Worm (Caenorhabditis elegans) whole organism, L1 larva: ENCODE data around the gene nlp-81.

ENCODE experiments used
- C04F5.9 ChIP-seq: sonication (generic microtip); optimal IDR thresholded peaks from 2 replicates; lab custom pipeline; 2016; ENCODE audit warnings: missing genetic modification characterization, missing compliant biosample characterization
- C16A3.4 ChIP-seq: fragments of 150-350 bp; optimal IDR thresholded peaks from 2 replicates; lab custom pipeline; 2014; ENCODE audit warnings: missing biosample characterization, missing genetic modification characterization
- F16B12.6 ChIP-seq: fragments of 150-350 bp; optimal IDR thresholded peaks from 2 replicates; lab custom pipeline; 2014; ENCODE audit warnings: missing biosample characterization, missing genetic modification characterization
- aha-1 ChIP-seq: fragments of 150-350 bp; optimal IDR thresholded peaks from 2 replicates; lab custom pipeline; 2014; ENCODE audit warnings: missing biosample characterization, missing genetic modification characterization
- alr-1 ChIP-seq: fragments of 200-800 bp; sonication (Bioruptor generic); optimal IDR thresholded peaks from 2 replicates; lab custom pipeline; 2018; ENCODE audit warnings: borderline replicate concordance, mild to moderate bottlenecking, missing genetic modification characterization, missing compliant biosample characterization
- aly-2 ChIP-seq: fragments of 150-350 bp; optimal IDR thresholded peaks from 2 replicates; lab custom pipeline; 2014; ENCODE audit warnings: missing biosample characterization, missing genetic modification characterization
- blmp-1 ChIP-seq: fragments of 150-350 bp; optimal IDR thresholded peaks from 2 replicates; lab custom pipeline; 2014; ENCODE audit warnings: missing biosample characterization, missing genetic modification characterization
- ceh-82 ChIP-seq, 3 experiments: fragments of 150-350 bp in 1 of 3; sonication (generic microtip) in 2 of 3; optimal IDR thresholded peaks; 2 replicates each; lab custom pipeline; 2014 to 2017; ENCODE audit warnings: missing biosample characterization in 3 of 3, missing genetic modification characterization in 3 of 3
- ceh-90 ChIP-seq: sonication (generic microtip); optimal IDR thresholded peaks from 2 replicates; lab custom pipeline; 2016; ENCODE audit warnings: missing genetic modification characterization, missing compliant biosample characterization
- dpl-1 ChIP-seq, 3 experiments: fragments of 150-350 bp in 2 of 3; sonication (generic microtip) in 1 of 3; optimal IDR thresholded peaks; 2 replicates each; lab custom pipeline; 2014 to 2017; ENCODE audit warnings: missing biosample characterization in 3 of 3, missing genetic modification characterization in 3 of 3, missing genetic modification reagents in 3 of 3
- efl-1 ChIP-seq, 4 experiments: fragments of 150-350 bp; optimal IDR thresholded peaks in 3 of 4; peaks in 1 of 4; 1 replicate in 1 of 4; 2 replicates in 3 of 4; lab custom pipeline; 2014; ENCODE audit warnings: missing biosample characterization in 2 of 4, missing genetic modification characterization in 2 of 4, missing genetic modification reagents in 2 of 4
- egl-27 ChIP-seq, 2 experiments: fragments of 150-350 bp in 1 of 2; sonication (generic microtip); optimal IDR thresholded peaks; 3 replicates each; lab custom pipeline; 2017 to 2018; ENCODE audit warnings: missing biosample characterization in 2 of 2, missing genetic modification characterization in 2 of 2, missing genetic modification reagents in 2 of 2
- elt-3 ChIP-seq, 6 experiments: fragments of 150-350 bp in 1 of 6; sonication (generic microtip); optimal IDR thresholded peaks; 2 replicates each; lab custom pipeline; 2017 to 2018; ENCODE audit warnings: missing biosample characterization in 6 of 6, missing genetic modification characterization in 6 of 6, inconsistent platforms in 1 of 6
- ets-5 ChIP-seq: fragments of 200-800 bp; sonication (Bioruptor generic); IDR thresholded peaks from 2 replicates; pipeline ENCODE4 v1.3.6; 2022; ENCODE audit warnings: missing genetic modification characterization, missing compliant biosample characterization
- fkh-10 ChIP-seq: sonication (generic microtip); optimal IDR thresholded peaks from 2 replicates; lab custom pipeline; 2017; ENCODE audit warnings: missing biosample characterization, missing genetic modification reagents, missing genetic modification characterization
- fkh-8 ChIP-seq: sonication (generic microtip); optimal IDR thresholded peaks from 2 replicates; lab custom pipeline; 2016; ENCODE audit warnings: mild to moderate bottlenecking, missing genetic modification characterization, missing compliant biosample characterization
- jun-1 ChIP-seq: fragments of 150-350 bp; optimal IDR thresholded peaks from 2 replicates; lab custom pipeline; 2014; ENCODE audit warnings: missing biosample characterization, missing genetic modification reagents, missing genetic modification characterization
- lin-13 ChIP-seq: fragments of 150-350 bp; optimal IDR thresholded peaks from 2 replicates; lab custom pipeline; 2014; ENCODE audit warnings: missing biosample characterization, missing genetic modification reagents, missing genetic modification characterization
- lin-14 ChIP-seq: fragments of 200-800 bp; sonication (Bioruptor generic); optimal IDR thresholded peaks from 2 replicates; lab custom pipeline; 2018; ENCODE audit warnings: mild to moderate bottlenecking, missing genetic modification characterization, moderate library complexity, missing compliant biosample characterization
- lin-15B ChIP-seq: fragments of 150-350 bp; sonication (generic microtip); optimal IDR thresholded peaks from 3 replicates; lab custom pipeline; 2014; ENCODE audit warnings: missing biosample characterization, missing genetic modification characterization
- lin-35 ChIP-seq, 2 experiments: fragments of 150-350 bp; optimal IDR thresholded peaks; 2 replicates each; lab custom pipeline; 2014; ENCODE audit warnings: missing biosample characterization in 2 of 2, missing genetic modification characterization in 2 of 2, missing genetic modification reagents in 2 of 2
- mab-9 ChIP-seq: fragments of 200-800 bp; sonication (Bioruptor generic); IDR thresholded peaks from 2 replicates; pipeline ENCODE4 v1.3.6; 2022; ENCODE audit warnings: missing genetic modification reagents, missing genetic modification characterization, missing compliant biosample characterization
- mdl-1 ChIP-seq, 2 experiments: fragments of 150-350 bp; optimal IDR thresholded peaks; 2 replicates each; lab custom pipeline; 2014 to 2017; ENCODE audit warnings: missing biosample characterization in 2 of 2, missing genetic modification characterization in 2 of 2, inconsistent platforms in 1 of 2
- mef-2 ChIP-seq: fragments of 150-350 bp; optimal IDR thresholded peaks from 2 replicates; lab custom pipeline; 2014; ENCODE audit warnings: missing biosample characterization, missing genetic modification characterization
- mep-1 ChIP-seq: fragments of 150-350 bp; optimal IDR thresholded peaks from 2 replicates; lab custom pipeline; 2014; ENCODE audit warnings: missing biosample characterization, missing genetic modification characterization
- nhr-19 ChIP-seq: fragments of 200-800 bp; sonication (Bioruptor generic); conservative IDR thresholded peaks from 2 replicates; pipeline ENCODE4 v1.3.6; 2022; ENCODE audit warnings: missing genetic modification characterization, missing compliant biosample characterization
- nhr-20 ChIP-seq: sonication (generic microtip); optimal IDR thresholded peaks from 2 replicates; lab custom pipeline; 2016; ENCODE audit warnings: mild to moderate bottlenecking, missing genetic modification characterization, missing compliant biosample characterization
- nhr-71 ChIP-seq: sonication (generic microtip); optimal IDR thresholded peaks from 2 replicates; lab custom pipeline; 2016; ENCODE audit warnings: mild to moderate bottlenecking, missing genetic modification characterization, moderate library complexity, missing compliant biosample characterization
- nhr-84 ChIP-seq: sonication (generic microtip); optimal IDR thresholded peaks from 2 replicates; lab custom pipeline; 2017; ENCODE audit warnings: missing biosample characterization, missing genetic modification characterization
- nhr-85 ChIP-seq: sonication (generic microtip); peaks from one replicate; lab custom pipeline; 2016; ENCODE audit warnings: missing genetic modification characterization, inconsistent platforms, missing compliant biosample characterization
- nhr-90 ChIP-seq: sonication (generic microtip); optimal IDR thresholded peaks from 2 replicates; lab custom pipeline; 2016; ENCODE audit warnings: mild to moderate bottlenecking, missing genetic modification characterization, missing compliant biosample characterization; ENCODE audit not compliant: poor library complexity
- pqm-1 ChIP-seq: sonication (generic microtip); optimal IDR thresholded peaks from 3 replicates; lab custom pipeline; 2017; ENCODE audit warnings: missing biosample characterization, missing genetic modification characterization
- rnt-1 ChIP-seq: sonication (generic microtip); optimal IDR thresholded peaks from 2 replicates; lab custom pipeline; 2016; ENCODE audit warnings: mild to moderate bottlenecking, missing genetic modification characterization, moderate library complexity, missing compliant biosample characterization
- skn-1 ChIP-seq: fragments of 150-350 bp; optimal IDR thresholded peaks from 2 replicates; lab custom pipeline; 2014; ENCODE audit warnings: missing biosample characterization, missing genetic modification characterization
- snpc-4 ChIP-seq: fragments of 150-350 bp; optimal IDR thresholded peaks from 2 replicates; lab custom pipeline; 2014; ENCODE audit warnings: missing biosample characterization, missing genetic modification characterization
- snu-23 ChIP-seq: sonication (generic microtip); optimal IDR thresholded peaks from 2 replicates; lab custom pipeline; 2016; ENCODE audit warnings: missing genetic modification characterization, missing compliant biosample characterization
- sox-4 ChIP-seq: sonication (generic microtip); optimal IDR thresholded peaks from 2 replicates; lab custom pipeline; 2016; ENCODE audit warnings: missing genetic modification characterization, missing compliant biosample characterization
- sptf-1 ChIP-seq: fragments of 150-350 bp; optimal IDR thresholded peaks from 2 replicates; lab custom pipeline; 2014; ENCODE audit warnings: missing biosample characterization, missing genetic modification characterization
- sup-37 ChIP-seq: fragments of 200-800 bp; sonication (Bioruptor generic); optimal IDR thresholded peaks from 2 replicates; lab custom pipeline; 2018; ENCODE audit warnings: mild to moderate bottlenecking, missing genetic modification characterization, missing compliant biosample characterization
- swsn-7 ChIP-seq: sonication (generic microtip); optimal IDR thresholded peaks from 2 replicates; lab custom pipeline; 2016; ENCODE audit warnings: missing genetic modification characterization, missing compliant biosample characterization
- tbx-2 ChIP-seq: sonication (generic microtip); optimal IDR thresholded peaks from 2 replicates; lab custom pipeline; 2016; ENCODE audit warnings: missing genetic modification characterization, missing compliant biosample characterization
- tlp-1 ChIP-seq: fragments of 150-350 bp; optimal IDR thresholded peaks from 2 replicates; lab custom pipeline; 2014; ENCODE audit warnings: missing biosample characterization, missing genetic modification characterization
- unc-130 ChIP-seq: fragments of 150-350 bp; optimal IDR thresholded peaks from 2 replicates; lab custom pipeline; 2017; ENCODE audit warnings: missing biosample characterization, missing genetic modification characterization, inconsistent platforms
- unc-30 ChIP-seq: sonication (generic microtip); optimal IDR thresholded peaks from 2 replicates; lab custom pipeline; 2017; ENCODE audit warnings: missing biosample characterization, missing genetic modification characterization
- unc-62 ChIP-seq: fragments of 150-350 bp; optimal IDR thresholded peaks from 2 replicates; lab custom pipeline; 2014; ENCODE audit warnings: missing biosample characterization, missing genetic modification reagents, missing genetic modification characterization
- unc-98 ChIP-seq: fragments of 200-800 bp; sonication (Bioruptor generic); IDR thresholded peaks from 2 replicates; pipeline ENCODE4 v1.3.6; 2022; ENCODE audit warnings: missing genetic modification characterization, missing compliant biosample characterization
- vab-15 ChIP-seq: sonication (generic microtip); optimal IDR thresholded peaks from 2 replicates; lab custom pipeline; 2017; ENCODE audit warnings: missing genotype, mild to moderate bottlenecking, missing genetic modification characterization, missing compliant biosample characterization
- zag-1 ChIP-seq: fragments of 150-350 bp; optimal IDR thresholded peaks from 2 replicates; lab custom pipeline; 2014; ENCODE audit warnings: missing biosample characterization, missing genetic modification characterization
- zip-4 ChIP-seq: fragments of 200-800 bp; sonication (Bioruptor generic); optimal IDR thresholded peaks from 2 replicates; lab custom pipeline; 2018; ENCODE audit warnings: mild to moderate bottlenecking, missing genetic modification characterization, moderate library complexity, missing compliant biosample characterization
- ztf-11 ChIP-seq, 2 experiments: sonication (generic microtip); optimal IDR thresholded peaks; 2 replicates each; lab custom pipeline; 2016 to 2017; ENCODE audit warnings: missing genetic modification characterization in 2 of 2, missing biosample characterization in 1 of 2, missing compliant biosample characterization in 1 of 2
- ztf-4 ChIP-seq: fragments of 150-350 bp; optimal IDR thresholded peaks from 2 replicates; lab custom pipeline; 2014; ENCODE audit warnings: missing biosample characterization, missing genetic modification characterization

nlp-81 gene

ce11 chrIV:3135000-3135399 lies 40.9 kb downstream of the nlp-81 start (continued):
- TF ChIP-seq nhr-19 (GFP tag; lab: Robert Waterston, UW) (no peak; the same call in 1 of the 2 replicates), lin-14 (GFP tag; lab: Kevin White, UChicago) (peak; percentile 97), C16A3.4 (tag; lab: Kevin White, UChicago) (no peak), nhr-85 (tag; lab: Kevin White, UChicago) (no peak), ets-5 (GFP tag; lab: Robert Waterston, UW) (no peak), ztf-4 (tag; lab: Kevin White, UChicago) (no peak), jun-1 (tag; lab: Kevin White, UChicago) (no peak), lin-15B (tag; lab: Kevin White, UChicago) (no peak), snu-23 (GFP tag; lab: Kevin White, UChicago) (peak; percentile 49), egl-27 (tag; optimal IDR thresholded peaks at IDR 0.05; lab: Kevin White, UChicago) (no peak), dpl-1 (GFP tag; optimal IDR thresholded peaks at IDR 0.05; lab: Kevin White, UChicago) (peak in 1 of 3 experiments; percentile 16), rnt-1 (tag; lab: Kevin White, UChicago) (peak; percentile 5), mdl-1 (tag; optimal IDR thresholded peaks at IDR 0.05; lab: Kevin White, UChicago) (no peak), nhr-90 (tag; lab: Kevin White, UChicago) (no peak), alr-1 (tag; lab: Kevin White, UChicago) (no peak), skn-1 (no peak), sptf-1 (tag; lab: Kevin White, UChicago) (no peak), ceh-82 (tag; optimal IDR thresholded peaks at IDR 0.05; lab: Kevin White, UChicago) (peak; percentile 15 to 75 (median 40)), unc-30 (tag; lab: Kevin White, UChicago) (no peak), nhr-84 (tag; lab: Kevin White, UChicago) (no peak), zip-4 (GFP tag; lab: Kevin White, UChicago) (no peak), pqm-1 (tag; lab: Kevin White, UChicago) (no peak), mep-1 (peak; percentile 19), tbx-2 (peak; percentile 53), unc-130 (no peak), snpc-4 (tag; lab: Kevin White, UChicago) (no peak), efl-1 (optimal IDR thresholded peaks at IDR 0.05; lab: Kevin White, UChicago) (peak; percentile 0 to 27), efl-1 (GFP tag; optimal IDR thresholded peaks at IDR 0.05 in 1 of 2; lab: Kevin White, UChicago) (peak in 1 of 2 experiments; percentile 1), C04F5.9 (tag; lab: Kevin White, UChicago) (no peak), mab-9 (GFP tag; lab: Robert Waterston, UW) (no peak), nhr-20 (tag; lab: Kevin White, UChicago) (no peak), elt-3 (tag; optimal IDR thresholded peaks at IDR 0.05; lab: Kevin White, UChicago) (no peak), blmp-1 (no peak), unc-98 (GFP tag; lab: Robert Waterston, UW) (no peak), vab-15 (tag; lab: Kevin White, UChicago) (no peak), lin-13 (peak; percentile 38), swsn-7 (peak; percentile 57), ceh-90 (no peak), unc-62 (GFP tag; lab: Kevin White, UChicago) (no peak), aha-1 (tag; lab: Kevin White, UChicago) (no peak), sup-37 (GFP tag; lab: Kevin White, UChicago) (no peak)

- TF ChIP-seq nhr-71 (tag; lab: Kevin White, UChicago) (peak; percentile 22), mef-2 (tag; lab: Kevin White, UChicago) (no peak), fkh-10 (peak; percentile 19), lin-15B (tag; lab: Kevin White, UChicago) (no peak), fkh-8 (tag; lab: Kevin White, UChicago) (no peak), sox-4 (tag; lab: Kevin White, UChicago) (no peak), lin-14 (GFP tag; lab: Kevin White, UChicago) (peak; percentile 74), F16B12.6 (no peak), sup-37 (GFP tag; lab: Kevin White, UChicago) (no peak), ceh-82 (tag; optimal IDR thresholded peaks at IDR 0.05; lab: Kevin White, UChicago) (peak in 2 of 3 experiments; percentile 2 to 27), swsn-7 (no peak), lin-35 (GFP tag; optimal IDR thresholded peaks at IDR 0.05; lab: Kevin White, UChicago) (no peak), efl-1 (optimal IDR thresholded peaks at IDR 0.05; lab: Kevin White, UChicago) (no peak), efl-1 (GFP tag; optimal IDR thresholded peaks at IDR 0.05 in 1 of 2; lab: Kevin White, UChicago) (peak in 1 of 2 experiments; percentile 44), tlp-1 (tag; lab: Kevin White, UChicago) (no peak), zag-1 (tag; lab: Kevin White, UChicago) (no peak), ztf-11 (tag; optimal IDR thresholded peaks at IDR 0.05; lab: Kevin White, UChicago) (no peak), aly-2 (tag; lab: Kevin White, UChicago) (no peak), mab-9 (GFP tag; lab: Robert Waterston, UW) (no peak), sptf-1 (tag; lab: Kevin White, UChicago) (no peak)
These were observed 42.7 kb downstream of the nlp-81 start, which contains the start of gene mca-3 for ce11 chrIV:3133099-3133817. TSS of gene mca-3 (minus strand) at chrIV:3133149.
